Worm (Caenorhabditis elegans) whole organism, L4/young adult: ENCODE data around the gene C14A6.8.

Experiments
- W03F9.2 ChIP-seq: fragments of 150-350 bp; optimal IDR thresholded peaks from 2 replicates; lab custom pipeline; 2014; ENCODE audit warnings: missing biosample characterization, missing genetic modification characterization
- dao-5 ChIP-seq: sonication (generic microtip); optimal IDR thresholded peaks from 2 replicates; lab custom pipeline; 2016; ENCODE audit warnings: missing genotype, missing genetic modification characterization, moderate library complexity, missing compliant biosample characterization
- him-1 ChIP-seq: sonication (generic microtip); optimal IDR thresholded peaks from 2 replicates; lab custom pipeline; 2016; ENCODE audit warnings: missing genotype, missing genetic modification reagents, missing genetic modification characterization, missing compliant biosample characterization

C14A6.8 gene

DNA sequence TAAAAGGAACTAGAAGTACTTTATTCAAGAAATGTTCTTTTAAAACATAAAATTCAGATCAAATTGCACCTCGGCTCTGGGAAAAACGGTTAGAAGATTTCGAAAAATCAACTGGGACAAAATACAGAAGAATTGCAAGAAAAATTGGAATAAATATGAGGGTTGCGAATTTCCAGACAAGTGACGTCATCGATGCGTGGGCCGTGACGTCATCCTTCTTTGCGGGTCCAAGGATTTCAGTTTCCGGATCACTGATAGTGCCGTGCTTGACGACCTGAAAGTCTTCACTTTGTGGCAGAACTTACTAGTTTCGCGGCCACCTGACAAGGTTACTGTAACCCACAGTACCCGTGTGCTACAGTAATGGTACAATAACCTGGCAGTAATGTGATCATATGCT is 8.0 kb downstream of the C14A6.8 start:
- TF ChIP-seq W03F9.2 (tag; lab: Kevin White, UChicago) (no peak), dao-5 (no peak), him-1 (tag; lab: Kevin White, UChicago) (no peak)

DNA sequence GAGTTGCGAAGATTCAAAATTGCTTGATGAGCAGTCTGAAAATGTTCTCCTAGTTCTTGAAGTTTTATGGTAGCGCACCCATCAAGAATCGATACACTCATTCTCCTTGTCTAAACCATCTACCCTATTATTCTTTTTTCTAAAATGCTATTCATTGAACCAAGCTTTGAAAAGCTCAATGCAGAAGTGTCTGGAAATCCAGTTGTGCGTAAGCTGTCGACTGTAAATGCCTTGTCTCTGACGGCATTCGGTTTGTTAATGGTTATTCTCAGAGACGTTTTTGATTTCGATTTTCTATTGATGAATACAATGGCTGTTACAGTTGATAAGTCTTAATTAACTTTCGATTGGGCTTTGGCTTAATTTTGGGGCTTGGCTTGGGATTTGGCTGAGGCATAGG is 8.9 kb downstream of the C14A6.8 start, which contains the start of gene C14A6.12:
C14A6.12 (minus strand) TSS at position 101 of the 400 bp plus-strand sequence.
- TF ChIP-seq him-1 (tag; lab: Kevin White, UChicago): no peak
- TF ChIP-seq W03F9.2 (tag; lab: Kevin White, UChicago): no peak
- no peak for TF ChIP-seq dao-5

ce11 chrV:18161228-18161627 is 10.2 kb downstream of the C14A6.8 start, which contains the start of gene C14A6.13:
Gene C14A6.13, minus strand, starts transcription at chrV:18161328.
- no peak for TF ChIP-seq W03F9.2 (tag; lab: Kevin White, UChicago)
- TF ChIP-seq him-1 (tag; lab: Kevin White, UChicago): no peak
- no peak for TF ChIP-seq dao-5

DNA sequence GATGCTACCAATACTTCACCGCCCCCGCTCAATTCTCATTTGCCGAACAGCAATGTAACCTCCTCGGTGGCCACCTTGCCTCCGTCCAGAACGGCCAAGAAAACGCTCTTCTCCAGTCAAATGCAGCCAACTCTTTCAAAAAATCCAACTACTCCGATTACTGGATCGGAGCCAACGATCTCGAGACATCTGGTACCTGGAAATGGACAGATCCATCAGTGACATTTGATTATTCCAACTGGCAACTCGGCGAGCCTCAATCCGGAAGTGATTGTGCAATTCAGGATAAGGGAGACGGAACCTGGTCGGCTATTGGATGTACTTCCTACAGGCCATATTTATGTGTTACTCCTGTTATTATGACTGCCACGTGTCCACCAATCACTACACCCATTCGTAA is 13.3 kb downstream of the C14A6.8 start:
- no peak for TF ChIP-seq W03F9.2 (tag; lab: Kevin White, UChicago)
- no peak for TF ChIP-seq dao-5
- no peak for TF ChIP-seq him-1 (tag; lab: Kevin White, UChicago)

DNA sequence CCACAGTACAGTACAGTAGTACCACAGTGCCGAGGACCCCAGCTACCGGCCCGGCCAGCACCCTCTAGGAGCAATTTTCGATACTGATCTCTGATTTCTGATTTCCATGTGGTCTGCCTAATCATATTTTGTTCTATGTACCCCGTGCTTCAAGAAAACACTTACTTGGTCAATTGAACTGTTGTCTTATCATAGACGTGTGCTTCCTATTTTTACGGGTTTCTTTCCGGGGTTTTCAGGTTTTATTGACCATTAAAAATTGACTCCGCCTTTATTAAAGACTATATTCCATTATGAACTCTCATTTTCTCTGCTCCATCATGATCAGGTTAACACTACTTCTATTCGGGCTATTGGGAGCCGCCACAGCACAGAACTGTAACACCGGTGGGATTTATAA is 13.8 kb downstream of the C14A6.8 start, which contains the start of gene clec-48:
clec-48 (plus strand) TSS at position 320 of the 400 bp plus-strand sequence.
- TF ChIP-seq dao-5: no peak
- no peak for TF ChIP-seq him-1 (tag; lab: Kevin White, UChicago)
- TF ChIP-seq W03F9.2 (tag; lab: Kevin White, UChicago): no peak

ce11 chrV:18146077-18146476 is 25.4 kb downstream of the C14A6.8 start, which contains the start of gene C14A6.3:
Gene C14A6.3, plus strand, starts transcription at chrV:18146377.
- TF ChIP-seq him-1 (tag; lab: Kevin White, UChicago) (no peak), W03F9.2 (tag; lab: Kevin White, UChicago) (no peak), dao-5 (no peak)

- TF ChIP-seq W03F9.2 (tag; lab: Kevin White, UChicago) (no peak), him-1 (tag; lab: Kevin White, UChicago) (no peak), dao-5 (no peak)
These were observed 27.0 kb downstream of the C14A6.8 start for ce11 chrV:18144442-18144841.

DNA sequence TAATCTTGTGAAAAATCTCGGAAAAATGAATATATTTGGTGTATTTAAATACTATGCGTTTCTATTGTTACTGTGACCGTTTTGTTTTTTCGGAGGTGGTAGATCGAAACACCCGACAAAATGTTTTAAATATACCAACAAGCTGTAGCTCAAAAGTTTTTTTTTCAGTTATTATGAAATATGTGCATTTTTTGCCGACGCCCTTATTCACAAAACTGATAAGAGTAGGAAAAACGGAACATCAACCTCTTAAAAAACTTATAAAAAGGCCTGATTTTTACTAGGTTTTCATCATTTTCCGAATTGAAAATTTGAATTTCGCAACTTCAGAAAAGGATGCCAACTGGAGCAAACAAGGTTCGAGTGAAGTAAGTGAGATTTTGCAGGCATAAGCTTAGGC is 28.0 kb downstream of the C14A6.8 start, which contains the start of gene Y37H2A.14:
Y37H2A.14 (plus strand) TSS at position 301 of the 400 bp plus-strand sequence.
- TF ChIP-seq dao-5 (no peak), W03F9.2 (tag; lab: Kevin White, UChicago) (no peak), him-1 (tag; lab: Kevin White, UChicago) (no peak)

DNA sequence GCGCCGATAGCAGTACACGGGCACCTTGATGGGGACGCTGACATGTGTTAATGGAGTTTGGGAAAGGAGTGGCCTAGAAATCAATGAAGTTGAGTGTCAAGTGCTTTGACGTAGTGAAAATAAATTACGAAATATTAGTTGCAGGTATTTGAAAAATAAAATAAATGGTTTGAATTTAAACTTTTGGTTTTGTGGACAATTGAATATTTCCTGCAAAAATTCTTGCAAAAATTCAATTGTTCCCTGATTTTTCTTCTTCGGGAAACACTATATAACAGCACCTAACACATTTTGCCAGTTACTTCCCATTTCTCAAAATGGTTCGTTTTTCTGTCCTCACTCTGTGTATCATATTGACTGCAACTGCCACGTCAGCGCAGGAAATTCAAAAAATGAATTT is 28.9 kb downstream of the C14A6.8 start, which contains the start of gene Y37H2A.13:
Y37H2A.13 (plus strand) TSS at position 301 of the 400 bp plus-strand sequence.
- no peak for TF ChIP-seq him-1 (tag; lab: Kevin White, UChicago)
- TF ChIP-seq dao-5: no peak
- no peak for TF ChIP-seq W03F9.2 (tag; lab: Kevin White, UChicago)

- no peak for TF ChIP-seq dao-5
- TF ChIP-seq him-1 (tag; lab: Kevin White, UChicago): no peak
- TF ChIP-seq W03F9.2 (tag; lab: Kevin White, UChicago): no peak
These were observed 30.3 kb downstream of the C14A6.8 start, which contains the start of gene Y37H2A.11 for ce11 chrV:18141161-18141560. Gene Y37H2A.11, plus strand, starts transcription at chrV:18141461.

- no peak for TF ChIP-seq dao-5
- TF ChIP-seq W03F9.2 (tag; lab: Kevin White, UChicago): no peak
- no peak for TF ChIP-seq him-1 (tag; lab: Kevin White, UChicago)
These were observed 32.8 kb downstream of the C14A6.8 start, which contains the start of gene Y37H2A.10 for ce11 chrV:18138695-18139094. Gene Y37H2A.10, plus strand, starts transcription at chrV:18138995.

DNA sequence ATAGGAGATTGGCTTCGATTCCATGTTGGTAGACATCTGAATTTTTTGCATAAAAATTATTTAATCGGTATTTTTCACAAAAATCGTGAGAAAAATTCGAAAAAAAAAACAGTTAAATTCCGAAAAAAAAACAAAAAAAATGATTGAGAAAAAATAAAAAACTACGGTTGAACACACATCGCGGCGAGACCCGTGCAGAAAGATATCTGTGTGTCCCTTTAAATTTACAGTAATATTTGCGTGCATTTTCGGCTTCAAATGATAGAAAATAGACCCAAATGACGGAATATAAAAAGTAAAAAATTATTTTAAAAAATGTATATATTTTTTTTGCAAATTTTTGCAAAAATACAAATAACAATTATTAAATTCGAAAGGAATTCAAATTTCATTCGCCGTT is 33.8 kb downstream of the C14A6.8 start:
- no peak for TF ChIP-seq dao-5
- no peak for TF ChIP-seq W03F9.2 (tag; lab: Kevin White, UChicago)
- TF ChIP-seq him-1 (tag; lab: Kevin White, UChicago): no peak

DNA sequence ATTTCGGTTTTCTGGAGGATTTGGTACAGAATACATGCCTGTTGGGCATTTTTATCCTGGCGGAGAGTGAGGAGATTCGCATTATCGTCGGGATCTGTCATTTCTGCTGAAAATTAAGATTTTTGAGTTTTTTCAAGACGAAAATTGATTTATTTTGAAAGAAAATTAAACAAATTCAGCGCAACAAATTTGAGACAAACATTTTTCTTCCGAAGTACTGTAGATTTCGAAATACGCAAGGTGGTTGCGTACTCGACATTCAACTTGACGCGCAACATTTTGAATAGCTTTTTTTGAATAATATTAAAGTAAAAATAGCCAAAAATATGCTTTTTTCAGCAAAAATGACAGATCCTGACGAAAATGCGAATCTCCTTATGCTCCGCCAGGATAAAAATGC is 37.1 kb downstream of the C14A6.8 start, which contains the start of gene Y37H2A.7:
Y37H2A.7 (minus strand) TSS at position 101 of the 400 bp plus-strand sequence.
- TF ChIP-seq dao-5 (no peak), him-1 (tag; lab: Kevin White, UChicago) (no peak), W03F9.2 (tag; lab: Kevin White, UChicago) (no peak)

ce11 chrV:18133177-18133576 is 38.3 kb downstream of the C14A6.8 start, which contains the start of gene Y37H2A.18:
Gene Y37H2A.18, minus strand, starts transcription at chrV:18133277.
- TF ChIP-seq dao-5 (no peak), W03F9.2 (tag; lab: Kevin White, UChicago) (no peak), him-1 (tag; lab: Kevin White, UChicago) (no peak)

DNA sequence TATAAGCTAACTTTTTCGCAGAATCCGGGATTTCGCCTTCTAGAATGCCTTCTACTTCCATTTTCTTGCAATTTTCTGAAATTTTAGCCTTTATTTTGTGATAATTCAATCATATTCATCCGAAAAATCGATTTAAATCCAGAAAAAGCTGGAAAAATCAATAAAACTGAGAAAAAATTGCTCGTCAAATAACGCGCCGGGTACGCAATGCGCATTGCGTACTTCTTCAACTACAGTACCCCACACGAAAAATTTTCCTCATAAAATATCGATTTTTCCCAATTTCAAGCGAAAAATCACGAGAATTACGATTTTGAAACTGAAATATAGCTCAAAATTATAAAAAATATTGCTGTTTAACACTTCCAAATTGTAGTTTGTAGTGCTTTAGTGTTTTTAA is 40.4 kb downstream of the C14A6.8 start, which contains the start of gene Y37H2A.12:
Y37H2A.12 (minus strand) TSS at position 81 of the 400 bp plus-strand sequence.
- TF ChIP-seq him-1 (tag; lab: Kevin White, UChicago) (no peak), dao-5 (no peak), W03F9.2 (tag; lab: Kevin White, UChicago) (no peak)
